Worm (Caenorhabditis elegans): ENCODE results near the gene T26C12.1.

DNA sequence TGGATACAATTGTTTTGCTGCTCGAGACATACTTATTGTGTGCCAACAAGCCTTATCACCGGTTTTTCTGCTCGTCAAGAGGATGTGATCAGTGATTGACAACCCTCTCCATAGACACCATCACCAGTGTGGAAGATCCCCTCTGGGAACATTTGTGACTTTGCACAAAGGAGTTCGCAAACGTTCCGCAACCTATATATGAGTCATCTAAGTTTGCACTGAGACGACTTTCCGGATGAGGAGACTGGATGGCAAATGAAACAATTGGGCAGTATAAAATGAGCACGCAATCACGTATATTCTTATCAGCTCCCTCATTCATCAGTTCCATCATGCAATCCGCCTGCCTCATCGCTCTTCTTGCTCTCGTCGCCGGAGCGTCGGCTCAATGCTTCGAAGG is 41.8 kb downstream of the T26C12.1 start, which contains the start of gene W08E12.5:
- no peak for TF ChIP-seq zag-1 (tag; optimal IDR thresholded peaks at IDR 0.05)
- no peak for TF ChIP-seq unc-62 (GFP tag; optimal IDR thresholded peaks at IDR 0.05)
- TF ChIP-seq snpc-4 (tag; optimal IDR thresholded peaks at IDR 0.05): no peak
- no peak for TF ChIP-seq pqm-1 (tag; optimal IDR thresholded peaks at IDR 0.05)
- no peak for TF ChIP-seq unc-39 (tag; optimal IDR thresholded peaks at IDR 0.05)
- TF ChIP-seq nhr-77 (tag; optimal IDR thresholded peaks at IDR 0.05): no peak
- no peak for TF ChIP-seq fos-1 (tag; optimal IDR thresholded peaks at IDR 0.05)
- TF ChIP-seq tbx-2 (tag; optimal IDR thresholded peaks at IDR 0.05): no peak
- no peak for TF ChIP-seq nhr-28 (tag; optimal IDR thresholded peaks at IDR 0.05)
- TF ChIP-seq nhr-23 (tag; optimal IDR thresholded peaks at IDR 0.05): no peak

All from whole organism, L3 larva.